Worm (Caenorhabditis elegans): ENCODE measurements around the gene cap-1.

cap-1 gene

ce11 chrIV:7274969-7275548, 45.0 kb upstream of the cap-1 start:
- TF ChIP-seq skn-1 (tag; optimal IDR thresholded peaks at IDR 0.05) (no peak), nhr-20 (tag; optimal IDR thresholded peaks at IDR 0.05) (peak; percentile 2), nhr-12 (tag; optimal IDR thresholded peaks at IDR 0.05) (no peak), sptf-1 (tag; optimal IDR thresholded peaks at IDR 0.05) (no peak), lin-39 (tag; optimal IDR thresholded peaks at IDR 0.05) (no peak), grh-1 (GFP tag; IDR thresholded peaks at IDR 0.05) (no peak), nhr-11 (tag; optimal IDR thresholded peaks at IDR 0.05) (no peak), C04F5.9 (tag; optimal IDR thresholded peaks at IDR 0.05) (no peak), nhr-90 (tag; optimal IDR thresholded peaks at IDR 0.05; ENCODE audit: poor library complexity) (peak; percentile 18), lin-14 (GFP tag; optimal IDR thresholded peaks at IDR 0.05) (peak; percentile 43), elt-2 (tag; optimal IDR thresholded peaks at IDR 0.05) (peak; percentile 3), hpl-2 (GFP tag; optimal IDR thresholded peaks at IDR 0.05) (no peak), mef-2 (tag; optimal IDR thresholded peaks at IDR 0.05) (no peak), nhr-47 (tag; optimal IDR thresholded peaks at IDR 0.05) (peak; percentile 11), unc-62 (GFP tag; optimal IDR thresholded peaks at IDR 0.05) (no peak), efl-1 (optimal IDR thresholded peaks at IDR 0.05) (no peak), efl-1 (GFP tag; optimal IDR thresholded peaks at IDR 0.05 in 1 of 2) (peak in 1 of 2 experiments; percentile 8), nhr-28 (tag; optimal IDR thresholded peaks at IDR 0.05) (no peak), snu-23 (GFP tag; optimal IDR thresholded peaks at IDR 0.05) (peak; percentile 27), mdl-1 (tag; optimal IDR thresholded peaks at IDR 0.05) (no peak), jun-1 (tag; optimal IDR thresholded peaks at IDR 0.05) (no peak)

ce11 chrIV:7263137-7263536, 33.1 kb upstream of the cap-1 start, which contains the start of gene glb-2:
Gene glb-2 (minus strand): TSS chrIV:7263237.
- no peak for TF ChIP-seq fos-1 (tag; optimal IDR thresholded peaks at IDR 0.05)
- no peak for TF ChIP-seq ceh-63 (GFP tag; optimal IDR thresholded peaks at IDR 0.05)
- TF ChIP-seq mab-9 (GFP tag; IDR thresholded peaks at IDR 0.05), result no peak
- TF ChIP-seq aly-2 (tag; optimal IDR thresholded peaks at IDR 0.05), result no peak
- TF ChIP-seq efl-1 (optimal IDR thresholded peaks at IDR 0.05), result no peak
- TF ChIP-seq efl-1 (GFP tag; optimal IDR thresholded peaks at IDR 0.05 in 1 of 2), result no peak
- no peak for TF ChIP-seq fkh-8 (tag; optimal IDR thresholded peaks at IDR 0.05)
- TF ChIP-seq nhr-20 (tag; optimal IDR thresholded peaks at IDR 0.05), result no peak
- TF ChIP-seq ceh-8 (GFP tag; optimal IDR thresholded peaks at IDR 0.05), result no peak

ce11 chrIV:7260587-7260986, 30.6 kb upstream of the cap-1 start, which contains the start of gene C06E4.3:
Gene C06E4.3 (plus strand): TSS chrIV:7260875.
- TF ChIP-seq elt-3 (tag; optimal IDR thresholded peaks at IDR 0.05) (no peak), ceh-88 (GFP tag; IDR thresholded peaks at IDR 0.05) (no peak), fkh-8 (tag; optimal IDR thresholded peaks at IDR 0.05) (peak; percentile 30), hpl-2 (GFP tag; optimal IDR thresholded peaks at IDR 0.05) (no peak), mep-1 (tag; optimal IDR thresholded peaks at IDR 0.05) (peak; percentile 25), ztf-4 (tag; optimal IDR thresholded peaks at IDR 0.05) (no peak), nhr-71 (tag; optimal IDR thresholded peaks at IDR 0.05) (peak; percentile 15), sup-37 (GFP tag; optimal IDR thresholded peaks at IDR 0.05) (no peak), lin-14 (GFP tag; optimal IDR thresholded peaks at IDR 0.05) (peak; percentile 73), skn-1 (tag; optimal IDR thresholded peaks at IDR 0.05) (peak; percentile 13), nhr-19 (GFP tag; conservative IDR thresholded peaks at IDR 0.05) (no peak), snu-23 (GFP tag; optimal IDR thresholded peaks at IDR 0.05) (peak; percentile 22), aha-1 (tag; optimal IDR thresholded peaks at IDR 0.05) (no peak), C16A3.4 (tag; optimal IDR thresholded peaks at IDR 0.05) (no peak), aly-2 (tag; optimal IDR thresholded peaks at IDR 0.05) (no peak), ets-5 (GFP tag; IDR thresholded peaks at IDR 0.05) (no peak)

- TF ChIP-seq rnt-1 (tag; optimal IDR thresholded peaks at IDR 0.05) (peak; percentile 19), ceh-8 (GFP tag; optimal IDR thresholded peaks at IDR 0.05) (no peak), lin-14 (GFP tag; optimal IDR thresholded peaks at IDR 0.05) (peak; percentile 77), mep-1 (tag; optimal IDR thresholded peaks at IDR 0.05) (no peak), unc-98 (GFP tag; IDR thresholded peaks at IDR 0.05) (no peak), nhr-47 (tag; optimal IDR thresholded peaks at IDR 0.05) (peak; percentile 11), nhr-71 (tag; optimal IDR thresholded peaks at IDR 0.05) (peak; percentile 50), mdl-1 (tag; optimal IDR thresholded peaks at IDR 0.05) (no peak), egl-13 (tag; optimal IDR thresholded peaks at IDR 0.05) (no peak), vab-15 (tag; optimal IDR thresholded peaks at IDR 0.05) (no peak), nhr-76 (tag; optimal IDR thresholded peaks at IDR 0.05) (no peak), unc-130 (tag; optimal IDR thresholded peaks at IDR 0.05) (no peak), ceh-82 (tag; optimal IDR thresholded peaks at IDR 0.05) (peak in 1 of 3 experiments; percentile 10), ama-1 (optimal IDR thresholded peaks at IDR 0.05) (no peak), nhr-84 (tag; optimal IDR thresholded peaks at IDR 0.05) (no peak), nhr-11 (tag; optimal IDR thresholded peaks at IDR 0.05) (no peak), dpl-1 (GFP tag; optimal IDR thresholded peaks at IDR 0.05) (no peak), hlh-4 (tag; optimal IDR thresholded peaks at IDR 0.05) (no peak)
Measured at ce11 chrIV:7258253-7258652, 28.2 kb upstream of the cap-1 start, which contains the start of gene C06E4.6. Gene C06E4.6 (minus strand): TSS chrIV:7258303.

Measured in whole organism, L1 larva.